Worm (Caenorhabditis elegans) whole organism, mixed stage, embryonic: ENCODE measurements around the gene C44B11.6.

ENCODE experiments used
- M03D4.4 ChIP-seq: sonication (generic microtip); optimal IDR thresholded peaks from 2 replicates; lab custom pipeline; 2017; ENCODE audit warnings: mild to moderate bottlenecking, missing genetic modification characterization, missing compliant biosample characterization
- bed-3 ChIP-seq: fragments of 200-800 bp; sonication (Bioruptor generic); optimal IDR thresholded peaks from 3 replicates; lab custom pipeline; 2018; ENCODE audit warnings: mild to moderate bottlenecking, missing genetic modification characterization, moderate library complexity, missing compliant biosample characterization
- blmp-1 ChIP-seq: fragments of 150-350 bp; optimal IDR thresholded peaks from 2 replicates; lab custom pipeline; 2014; ENCODE audit warnings: missing biosample characterization, missing genetic modification characterization
- ceh-39 ChIP-seq: fragments of 150-350 bp; optimal IDR thresholded peaks from 2 replicates; lab custom pipeline; 2014; ENCODE audit warnings: missing biosample characterization, missing genetic modification characterization
- ceh-83 ChIP-seq: fragments of 200-800 bp; sonication (Bioruptor generic); optimal IDR thresholded peaks from 2 replicates; lab custom pipeline; 2018; ENCODE audit warnings: mild to moderate bottlenecking, missing genetic modification characterization, missing compliant biosample characterization
- ces-1 ChIP-seq: fragments of 150-350 bp; optimal IDR thresholded peaks from 2 replicates; lab custom pipeline; 2014; ENCODE audit warnings: missing biosample characterization, missing genetic modification reagents, missing genetic modification characterization
- cnd-1 ChIP-seq: fragments of 200-800 bp; sonication (Bioruptor generic); optimal IDR thresholded peaks from 2 replicates; lab custom pipeline; 2018; ENCODE audit warnings: mild to moderate bottlenecking, missing genetic modification characterization, missing compliant biosample characterization
- drap-1 ChIP-seq: fragments of 200-800 bp; sonication (Bioruptor generic); optimal IDR thresholded peaks from 3 replicates; lab custom pipeline; 2018; ENCODE audit warnings: mild to moderate bottlenecking, missing genetic modification characterization, missing compliant biosample characterization
- elt-1 ChIP-seq: sonication (generic microtip); optimal IDR thresholded peaks from 2 replicates; lab custom pipeline; 2017; ENCODE audit warnings: missing genetic modification characterization, mild to moderate bottlenecking, missing compliant biosample characterization, antibody characterized with exemption, moderate library complexity, borderline replicate concordance; ENCODE audit not compliant: insufficient read depth
- flh-1 ChIP-seq: fragments of 200-800 bp; sonication (Bioruptor generic); optimal IDR thresholded peaks from 2 replicates; lab custom pipeline; 2018; ENCODE audit warnings: mild to moderate bottlenecking, missing genetic modification characterization, moderate library complexity, missing compliant biosample characterization
- ham-2 ChIP-seq: fragments of 200-800 bp; sonication (Bioruptor generic); optimal IDR thresholded peaks from 2 replicates; lab custom pipeline; 2018; ENCODE audit warnings: mild to moderate bottlenecking, missing genetic modification characterization, missing compliant biosample characterization
- hlh-1 ChIP-seq: fragments of 150-350 bp; optimal IDR thresholded peaks from 2 replicates; lab custom pipeline; 2014; ENCODE audit warnings: missing biosample characterization, missing genetic modification reagents, missing genetic modification characterization
- lin-13 ChIP-seq: fragments of 150-350 bp; optimal IDR thresholded peaks from 2 replicates; lab custom pipeline; 2014; ENCODE audit warnings: missing biosample characterization, missing genetic modification characterization
- lin-32 ChIP-seq: fragments of 200-800 bp; sonication (Bioruptor generic); optimal IDR thresholded peaks from 2 replicates; lab custom pipeline; 2018; ENCODE audit warnings: mild to moderate bottlenecking, missing genetic modification characterization, missing compliant biosample characterization
- lsy-2 ChIP-seq: fragments of 150-350 bp; optimal IDR thresholded peaks from 2 replicates; lab custom pipeline; 2014; ENCODE audit warnings: missing biosample characterization, missing genetic modification characterization
- mab-5 ChIP-seq: fragments of 150-350 bp; optimal IDR thresholded peaks from 2 replicates; lab custom pipeline; 2014; ENCODE audit warnings: missing biosample characterization, missing genetic modification characterization
- mls-2 ChIP-seq: sonication (generic microtip); optimal IDR thresholded peaks from 2 replicates; lab custom pipeline; 2016; ENCODE audit warnings: mild to moderate bottlenecking, missing genetic modification characterization, moderate library complexity, missing compliant biosample characterization
- nhr-12 ChIP-seq: fragments of 150-350 bp; optimal IDR thresholded peaks from 2 replicates; lab custom pipeline; 2014; ENCODE audit warnings: missing biosample characterization, missing genetic modification characterization
- nhr-2 ChIP-seq: fragments of 150-350 bp; optimal IDR thresholded peaks from 2 replicates; lab custom pipeline; 2014; ENCODE audit warnings: missing biosample characterization, missing genetic modification characterization
- nhr-237 ChIP-seq: fragments of 150-350 bp; optimal IDR thresholded peaks from 2 replicates; lab custom pipeline; 2014; ENCODE audit warnings: missing biosample characterization, missing genetic modification characterization
- nhr-28 ChIP-seq: fragments of 150-350 bp; optimal IDR thresholded peaks from 2 replicates; lab custom pipeline; 2014; ENCODE audit warnings: missing biosample characterization, missing genetic modification characterization
- nhr-76 ChIP-seq: sonication (generic microtip); optimal IDR thresholded peaks from 2 replicates; lab custom pipeline; 2017; ENCODE audit warnings: missing biosample characterization, missing genetic modification characterization
- pha-4 ChIP-seq: fragments of 150-350 bp; optimal IDR thresholded peaks from 2 replicates; lab custom pipeline; 2018; ENCODE audit warnings: missing biosample characterization, missing genetic modification reagents, missing genetic modification characterization
- sem-2 ChIP-seq: fragments of 200-800 bp; sonication (Bioruptor generic); optimal IDR thresholded peaks from 2 replicates; lab custom pipeline; 2018; ENCODE audit warnings: mild to moderate bottlenecking, missing genetic modification characterization, missing compliant biosample characterization
- snpc-4 ChIP-seq: fragments of 150-350 bp; optimal IDR thresholded peaks from 2 replicates; lab custom pipeline; 2014; ENCODE audit warnings: missing biosample characterization, missing genetic modification characterization
- sptf-1 ChIP-seq: sonication (generic microtip); optimal IDR thresholded peaks from 2 replicates; lab custom pipeline; 2017; ENCODE audit warnings: mild to moderate bottlenecking, missing genetic modification characterization, moderate library complexity, missing compliant biosample characterization
- tbx-8 ChIP-seq: fragments of 200-800 bp; sonication (Bioruptor generic); optimal IDR thresholded peaks from 2 replicates; lab custom pipeline; 2018; ENCODE audit warnings: mild to moderate bottlenecking, missing genetic modification characterization, moderate library complexity, missing compliant biosample characterization
- unc-120 ChIP-seq: sonication (generic microtip); optimal IDR thresholded peaks from 2 replicates; lab custom pipeline; 2017; ENCODE audit warnings: missing genetic modification characterization, missing compliant biosample characterization; ENCODE audit not compliant: poor library complexity, severe bottlenecking
- unc-39 ChIP-seq: fragments of 150-350 bp; optimal IDR thresholded peaks from 2 replicates; lab custom pipeline; 2014; ENCODE audit warnings: missing biosample characterization, missing genetic modification characterization
- ztf-11 ChIP-seq: fragments of 150-350 bp; optimal IDR thresholded peaks from 2 replicates; lab custom pipeline; 2014; ENCODE audit warnings: missing biosample characterization, missing genetic modification characterization

C44B11.6 gene

DNA sequence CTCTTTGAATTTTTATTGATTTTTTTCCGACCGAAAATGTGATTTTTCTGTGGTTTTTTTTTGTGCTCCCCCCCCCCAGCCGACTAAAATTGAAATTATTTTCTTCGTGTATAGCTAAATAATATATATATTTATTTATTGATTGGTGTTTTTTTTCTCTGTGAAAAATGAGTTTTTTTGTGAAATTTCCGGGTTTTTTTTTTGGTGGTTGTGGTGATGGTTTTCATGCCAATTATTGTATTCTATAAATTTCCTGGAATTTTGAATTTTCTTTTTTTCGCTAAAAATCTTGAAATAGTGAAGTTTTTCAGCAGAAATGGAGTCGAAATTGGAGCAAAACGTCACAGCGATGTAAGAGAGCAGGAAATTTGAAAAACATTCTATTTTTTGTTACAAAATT is 30.4 kb downstream of the C44B11.6 start, which contains the start of gene lmtr-5:
TSS of gene lmtr-5 (plus strand) at position 301 of the 400 bp plus-strand sequence.
- TF ChIP-seq sptf-1 (no peak), tbx-8 (GFP tag; lab: Kevin White, UChicago) (no peak), ceh-83 (GFP tag; lab: Kevin White, UChicago) (no peak), unc-120 (no peak)

DNA sequence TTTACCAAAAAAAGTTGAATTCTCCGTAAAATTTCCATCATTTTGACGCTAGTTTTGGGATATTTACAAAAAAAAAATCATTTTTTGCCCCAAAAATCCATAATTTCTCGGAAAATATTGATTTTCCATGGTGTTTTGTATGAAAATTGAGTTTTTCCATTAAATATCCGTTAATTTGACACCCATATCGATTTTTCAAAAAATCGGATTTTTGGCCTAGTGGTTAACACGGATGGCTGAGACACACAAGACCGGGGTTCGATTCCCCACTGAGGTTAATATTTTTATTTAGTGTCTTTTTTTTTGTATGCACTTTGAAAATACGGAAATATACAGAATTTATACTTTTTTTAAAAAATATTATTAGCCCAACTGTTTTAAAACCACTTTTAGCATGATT is 32.3 kb downstream of the C44B11.6 start:
- no peak for TF ChIP-seq pha-4
- no peak for TF ChIP-seq unc-39 (tag; lab: Kevin White, UChicago)
- TF ChIP-seq mls-2 (tag; lab: Kevin White, UChicago): no peak
- no peak for TF ChIP-seq ham-2 (GFP tag; lab: Kevin White, UChicago)
- TF ChIP-seq ceh-83 (GFP tag; lab: Kevin White, UChicago): no peak
- no peak for TF ChIP-seq lin-13 (tag; lab: Kevin White, UChicago)
- TF ChIP-seq nhr-237 (tag; lab: Kevin White, UChicago): no peak
- no peak for TF ChIP-seq mab-5 (tag; lab: Kevin White, UChicago)
- TF ChIP-seq sptf-1: no peak
- TF ChIP-seq nhr-12: no peak
- TF ChIP-seq sem-2: no peak
- TF ChIP-seq hlh-1 (tag; lab: Kevin White, UChicago): no peak
- TF ChIP-seq unc-120: no peak

DNA sequence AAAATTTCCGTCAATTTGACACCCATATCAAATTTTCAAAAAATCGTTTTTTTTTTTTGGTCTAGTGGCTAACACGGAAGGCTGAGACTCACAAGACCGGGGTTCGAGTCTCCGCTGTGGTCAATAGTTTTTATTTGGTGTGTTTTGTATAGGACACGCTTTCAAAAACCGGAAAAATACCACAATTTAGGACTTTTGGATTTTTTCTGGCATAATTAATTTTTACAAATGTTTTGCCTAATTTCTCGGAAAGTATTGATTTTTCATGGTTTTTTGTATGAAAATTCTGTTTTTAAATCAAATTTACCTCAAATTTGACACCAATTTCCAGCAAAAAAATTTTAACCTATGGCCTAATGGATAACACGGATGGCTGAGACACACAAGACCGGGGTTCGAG is 33.0 kb downstream of the C44B11.6 start, which contains the start of gene mks-1:
TSS of gene mks-1 (plus strand) at position 301 of the 400 bp plus-strand sequence.
- TF ChIP-seq ceh-39 (tag; lab: Kevin White, UChicago) (no peak), elt-1 (tag; lab: Kevin White, UChicago) (no peak), ceh-83 (GFP tag; lab: Kevin White, UChicago) (no peak), ham-2 (GFP tag; lab: Kevin White, UChicago) (no peak), snpc-4 (no peak), blmp-1 (tag; lab: Kevin White, UChicago) (no peak), lin-32 (GFP tag; lab: Kevin White, UChicago) (no peak)

DNA sequence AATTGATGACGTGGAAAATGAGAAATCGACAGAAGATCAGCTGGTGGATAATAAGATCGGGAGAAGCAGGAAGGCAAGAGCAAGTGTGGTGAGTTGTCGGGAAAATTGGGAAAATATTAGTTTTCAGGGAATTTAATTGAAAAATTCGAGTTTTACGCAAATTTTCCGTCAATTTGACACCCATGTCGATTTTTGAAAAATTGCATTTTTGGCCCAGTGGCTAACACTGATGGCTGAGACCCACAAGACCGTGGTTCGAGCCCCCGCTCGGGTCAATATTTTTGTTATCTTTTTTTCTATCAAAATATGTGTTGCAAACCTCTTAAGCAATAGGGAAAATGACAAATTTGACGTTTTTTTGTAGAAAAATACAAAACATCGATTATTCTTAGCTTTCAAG is 35.6 kb downstream of the C44B11.6 start:
- TF ChIP-seq cnd-1 (tag; lab: Kevin White, UChicago): no peak
- no peak for TF ChIP-seq hlh-1 (tag; lab: Kevin White, UChicago)
- TF ChIP-seq mab-5 (tag; lab: Kevin White, UChicago): no peak
- TF ChIP-seq ces-1 (GFP tag; lab: Kevin White, UChicago): no peak
- no peak for TF ChIP-seq nhr-76 (tag; lab: Kevin White, UChicago)
- no peak for TF ChIP-seq lin-13 (tag; lab: Kevin White, UChicago)
- no peak for TF ChIP-seq ztf-11 (tag; lab: Kevin White, UChicago)
- TF ChIP-seq nhr-237 (tag; lab: Kevin White, UChicago): no peak
- TF ChIP-seq nhr-2 (tag; lab: Kevin White, UChicago): no peak
- TF ChIP-seq mls-2 (tag; lab: Kevin White, UChicago): no peak
- no peak for TF ChIP-seq tbx-8 (GFP tag; lab: Kevin White, UChicago)
- no peak for TF ChIP-seq flh-1
- no peak for TF ChIP-seq unc-39 (tag; lab: Kevin White, UChicago)
- no peak for TF ChIP-seq blmp-1 (tag; lab: Kevin White, UChicago)

DNA sequence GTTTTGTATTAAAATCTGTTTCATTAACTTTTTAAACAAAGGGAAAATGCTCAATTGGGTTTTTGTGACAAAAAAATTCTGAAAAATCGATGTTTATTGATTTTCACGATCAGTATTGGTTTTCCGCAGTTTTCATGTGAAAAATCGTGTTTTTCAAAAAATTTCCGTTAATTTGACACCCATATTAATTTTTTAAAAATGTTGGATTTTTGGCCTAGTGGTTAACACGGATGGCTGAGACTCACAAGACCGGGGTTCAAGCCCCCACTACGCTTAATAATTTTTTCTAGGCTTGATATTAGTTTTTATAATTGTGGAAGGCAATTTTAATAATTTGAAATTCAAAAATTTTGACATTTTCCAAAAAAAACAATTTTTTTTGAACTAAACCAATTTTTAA is 37.7 kb downstream of the C44B11.6 start:
- TF ChIP-seq nhr-76 (tag; lab: Kevin White, UChicago) (no peak), lsy-2 (tag; lab: Kevin White, UChicago) (no peak), tbx-8 (GFP tag; lab: Kevin White, UChicago) (no peak), bed-3 (no peak), nhr-237 (tag; lab: Kevin White, UChicago) (no peak), unc-120 (no peak), pha-4 (no peak), ceh-39 (tag; lab: Kevin White, UChicago) (no peak), lin-32 (GFP tag; lab: Kevin White, UChicago) (no peak), M03D4.4 (tag; lab: Kevin White, UChicago) (no peak), nhr-2 (tag; lab: Kevin White, UChicago) (no peak), drap-1 (GFP tag; lab: Kevin White, UChicago) (no peak), nhr-28 (tag; lab: Kevin White, UChicago) (no peak), mls-2 (tag; lab: Kevin White, UChicago) (no peak), ceh-83 (GFP tag; lab: Kevin White, UChicago) (no peak)
